Fruit fly (Drosophila melanogaster) whole organism, embryonic: ENCODE results near the gene Pka-C1.

Experiments used
- B-H2 ChIP-seq: fragments of 200-800 bp; sonication (Bioruptor generic); optimal IDR thresholded peaks from 2 replicates; lab custom pipeline; 2018; ENCODE audit warnings: missing biosample characterization, mild to moderate bottlenecking, missing genetic modification characterization
- CG10979 ChIP-seq: fragments of 200-800 bp; sonication (Bioruptor generic); optimal IDR thresholded peaks from 2 replicates; lab custom pipeline; 2018; ENCODE audit warnings: missing biosample characterization, mild to moderate bottlenecking, missing genetic modification characterization, moderate library complexity
- CG11504 ChIP-seq: fragments of 200-800 bp; sonication (Bioruptor generic); optimal IDR thresholded peaks from 3 replicates; lab custom pipeline; 2019; ENCODE audit warnings: missing biosample characterization, mild to moderate bottlenecking, missing genetic modification characterization, moderate library complexity
- CG12391 ChIP-seq: fragments of 200-800 bp; sonication (Bioruptor generic); optimal IDR thresholded peaks from 3 replicates; lab custom pipeline; 2018; ENCODE audit warnings: missing biosample characterization, mild to moderate bottlenecking, missing genetic modification characterization, moderate library complexity
- CG15269 ChIP-seq: fragments of 200-800 bp; sonication (Bioruptor generic); optimal IDR thresholded peaks from 2 replicates; lab custom pipeline; 2018; ENCODE audit warnings: missing biosample characterization, mild to moderate bottlenecking, missing genetic modification characterization, moderate library complexity
- CG15514 ChIP-seq: fragments of 200-800 bp; sonication (Bioruptor generic); optimal IDR thresholded peaks from 3 replicates; lab custom pipeline; 2017; ENCODE audit warnings: missing biosample characterization, missing genetic modification characterization, mild to moderate bottlenecking, moderate library complexity, missing genetic modification reagents
- CG2678 ChIP-seq: fragments of 200-800 bp; sonication (Bioruptor generic); optimal IDR thresholded peaks from 3 replicates; lab custom pipeline; 2019; ENCODE audit warnings: missing biosample characterization, mild to moderate bottlenecking, missing genetic modification characterization, moderate library complexity
- CG2712 ChIP-seq: fragments of 200-800 bp; optimal IDR thresholded peaks from 3 replicates; lab custom pipeline; 2019; ENCODE audit warnings: missing biosample characterization, mild to moderate bottlenecking, missing genetic modification characterization, moderate library complexity
- CG30403 ChIP-seq: fragments of 200-800 bp; sonication (Bioruptor generic); optimal IDR thresholded peaks from 3 replicates; lab custom pipeline; 2016; ENCODE audit warnings: missing biosample characterization, missing genetic modification characterization
- CG31441 ChIP-seq: fragments of 200-800 bp; sonication (Bioruptor generic); IDR thresholded peaks from 2 replicates; pipeline ENCODE4 v1.3.6; 2022; ENCODE audit warnings: missing biosample characterization, missing genetic modification characterization
- CG33557 ChIP-seq: fragments of 200-800 bp; sonication (Bioruptor generic); optimal IDR thresholded peaks from 2 replicates; lab custom pipeline; 2019; ENCODE audit warnings: missing biosample characterization, mild to moderate bottlenecking, missing genetic modification characterization, moderate library complexity
- CG4820 ChIP-seq: fragments of 200-800 bp; sonication (Bioruptor generic); optimal IDR thresholded peaks from 3 replicates; lab custom pipeline; 2016; ENCODE audit warnings: missing biosample characterization, missing genetic modification characterization
- CG6689 ChIP-seq: fragments of 200-800 bp; sonication (Bioruptor generic); IDR thresholded peaks from 2 replicates; pipeline ENCODE4 v1.3.6; 2022; ENCODE audit warnings: missing biosample characterization, missing genetic modification characterization
- CG6854 ChIP-seq: fragments of 200-800 bp; sonication (Bioruptor generic); optimal IDR thresholded peaks from 3 replicates; lab custom pipeline; 2017; ENCODE audit warnings: missing biosample characterization, mild to moderate bottlenecking, missing genetic modification characterization
- CG7357 ChIP-seq: fragments of 200-800 bp; sonication (Bioruptor generic); IDR thresholded peaks from 3 replicates; pipeline ENCODE4 v1.3.6; 2022; ENCODE audit warnings: missing biosample characterization, missing genetic modification characterization
- CG7372 ChIP-seq: fragments of 200-800 bp; sonication (Bioruptor generic); IDR thresholded peaks from 2 replicates; pipeline ENCODE4 v1.3.6; 2022; ENCODE audit warnings: missing biosample characterization, missing genetic modification characterization
- CG7556 ChIP-seq: fragments of 200-800 bp; sonication (Bioruptor generic); optimal IDR thresholded peaks from 2 replicates; lab custom pipeline; 2017; ENCODE audit warnings: missing biosample characterization, mild to moderate bottlenecking, missing genetic modification characterization
- CG7839 ChIP-seq: fragments of 200-800 bp; sonication (Bioruptor generic); optimal IDR thresholded peaks from 3 replicates; lab custom pipeline; 2018; ENCODE audit warnings: missing biosample characterization, mild to moderate bottlenecking, missing genetic modification characterization, moderate library complexity
- CTCF ChIP-seq: fragments of 200-800 bp; sonication (Bioruptor generic); optimal IDR thresholded peaks from 2 replicates; lab custom pipeline; 2017; ENCODE audit warnings: missing biosample characterization, mild to moderate bottlenecking, missing genetic modification characterization, moderate library complexity
- Dbx ChIP-seq: fragments of 200-800 bp; sonication (Bioruptor generic); IDR thresholded peaks from 3 replicates; pipeline ENCODE4 v1.3.6; 2022; ENCODE audit warnings: missing biosample characterization, missing genetic modification characterization
- Gsc ChIP-seq: fragments of 200-800 bp; sonication (Bioruptor generic); IDR thresholded peaks from 2 replicates; pipeline ENCODE4 v1.3.6; 2022; ENCODE audit warnings: missing biosample characterization, missing genetic modification characterization
- Hand ChIP-seq: fragments of 200-800 bp; sonication (Bioruptor generic); optimal IDR thresholded peaks from 2 replicates; lab custom pipeline; 2017; ENCODE audit warnings: mild to moderate bottlenecking, missing biosample characterization, missing genetic modification reagents, missing genetic modification characterization
- Hmr ChIP-seq: fragments of 200-800 bp; sonication (Bioruptor generic); optimal IDR thresholded peaks from 3 replicates; lab custom pipeline; 2017; ENCODE audit warnings: mild to moderate bottlenecking, missing biosample characterization, missing genetic modification reagents, missing genetic modification characterization
- Hr51 ChIP-seq, 2 experiments: fragments of 200-800 bp; sonication (Bioruptor generic); optimal IDR thresholded peaks; 2 replicates in 1 of 2; 3 replicates in 1 of 2; lab custom pipeline; 2016 to 2018; ENCODE audit warnings: missing biosample characterization in 2 of 2, missing genetic modification characterization in 2 of 2, mild to moderate bottlenecking in 1 of 2, moderate library complexity in 1 of 2
- Meics ChIP-seq: fragments of 200-800 bp; sonication (Bioruptor generic); optimal IDR thresholded peaks from 2 replicates; lab custom pipeline; 2017; ENCODE audit warnings: missing biosample characterization, mild to moderate bottlenecking, missing genetic modification characterization
- NFAT ChIP-seq: fragments of 200-800 bp; sonication (Bioruptor generic); IDR thresholded peaks from 2 replicates; pipeline ENCODE4 v1.3.6; 2022; ENCODE audit warnings: missing biosample characterization, missing genetic modification characterization
- Optix ChIP-seq: fragments of 200-800 bp; sonication (Bioruptor generic); IDR thresholded peaks from 3 replicates; pipeline ENCODE4 v1.3.6; 2022; ENCODE audit warnings: missing biosample characterization, missing genetic modification characterization
- Ptx1 ChIP-seq: fragments of 200-800 bp; sonication (Bioruptor generic); IDR thresholded peaks from 2 replicates; pipeline ENCODE4 v1.3.6; 2022; ENCODE audit warnings: missing biosample characterization, missing genetic modification characterization
- Taf1 ChIP-seq: fragments of 200-800 bp; sonication (Bioruptor generic); IDR thresholded peaks from 2 replicates; pipeline ENCODE4 v1.3.6; 2022; ENCODE audit warnings: missing biosample characterization, missing genetic modification characterization
- Tbp ChIP-seq: fragments of >200 bp; optimal IDR thresholded peaks from 2 replicates; lab custom pipeline; 2018; ENCODE audit warnings: missing biosample characterization, missing genetic modification characterization
- Xrp1 ChIP-seq: fragments of 200-800 bp; sonication (Bioruptor generic); IDR thresholded peaks from 2 replicates; pipeline ENCODE4 v1.3.6; 2022; ENCODE audit warnings: missing biosample characterization, missing genetic modification characterization
- ab ChIP-seq: fragments of 200-800 bp; sonication (Bioruptor generic); optimal IDR thresholded peaks from 2 replicates; lab custom pipeline; 2016; ENCODE audit warnings: missing biosample characterization, missing genetic modification characterization
- bcd ChIP-seq: fragments of 200-800 bp; sonication (Bioruptor generic); optimal IDR thresholded peaks from 2 replicates; lab custom pipeline; 2017; ENCODE audit warnings: missing biosample characterization, mild to moderate bottlenecking, missing genetic modification characterization
- chif ChIP-seq, 2 experiments: fragments of 200-800 bp; sonication (Bioruptor generic); optimal IDR thresholded peaks; 3 replicates each; lab custom pipeline; 2016; ENCODE audit warnings: missing biosample characterization in 2 of 2, missing genetic modification characterization in 2 of 2
- dmrt99B ChIP-seq: fragments of 200-800 bp; sonication (Bioruptor generic); optimal IDR thresholded peaks from 2 replicates; lab custom pipeline; 2018; ENCODE audit warnings: missing biosample characterization, mild to moderate bottlenecking, missing genetic modification characterization, moderate library complexity
- dysf ChIP-seq: fragments of 200-800 bp; sonication (Bioruptor generic); IDR thresholded peaks from 3 replicates; pipeline ENCODE4 v1.3.6; 2022; ENCODE audit warnings: missing biosample characterization, missing genetic modification characterization
- emc ChIP-seq: fragments of 200-800 bp; sonication (Bioruptor generic); optimal IDR thresholded peaks from 2 replicates; lab custom pipeline; 2016; ENCODE audit warnings: missing biosample characterization, missing genetic modification characterization
- eve ChIP-seq, 2 experiments: fragments of >200 bp; optimal IDR thresholded peaks; 2 replicates each; lab custom pipeline; 2017; ENCODE audit warnings: missing biosample characterization in 2 of 2, missing genetic modification characterization in 2 of 2
- grau ChIP-seq: fragments of 200-800 bp; optimal IDR thresholded peaks from 3 replicates; lab custom pipeline; 2019; ENCODE audit warnings: missing biosample characterization, mild to moderate bottlenecking, missing genetic modification characterization, moderate library complexity
- ham ChIP-seq: fragments of 200-800 bp; sonication (Bioruptor generic); IDR thresholded peaks from 2 replicates; pipeline ENCODE4 v1.3.6; 2022; ENCODE audit warnings: missing biosample characterization, missing genetic modification characterization
- mld ChIP-seq: fragments of 200-800 bp; sonication (Bioruptor generic); IDR thresholded peaks from 3 replicates; pipeline ENCODE4 v1.3.6; 2022; ENCODE audit warnings: missing biosample characterization, missing genetic modification characterization; ENCODE audit not compliant: partially characterized antibody
- onecut ChIP-seq: fragments of 200-800 bp; sonication (Bioruptor generic); IDR thresholded peaks from 2 replicates; pipeline ENCODE4 v1.3.6; 2022; ENCODE audit warnings: missing biosample characterization, missing genetic modification characterization
- peb ChIP-seq: fragments of 200-800 bp; sonication (Bioruptor generic); IDR thresholded peaks from 2 replicates; pipeline ENCODE4 v1.3.6; 2022; ENCODE audit warnings: missing biosample characterization, missing genetic modification characterization
- prd ChIP-seq, 3 experiments: fragments of >200 bp in 2 of 3; fragments of 200-800 bp in 1 of 3; sonication (Bioruptor generic) in 1 of 3; optimal IDR thresholded peaks in 2 of 3; IDR thresholded peaks in 1 of 3; 2 replicates in 2 of 3; 3 replicates in 1 of 3; pipeline versions ENCODE4 v1.3.6 to Lab custom; 2017 to 2022; ENCODE audit warnings: missing biosample characterization in 1 of 3, missing genetic modification characterization in 1 of 3
- sens-2 ChIP-seq: fragments of 200-800 bp; sonication (Bioruptor generic); IDR thresholded peaks from 2 replicates; pipeline ENCODE4 v1.3.6; 2022; ENCODE audit warnings: missing biosample characterization, missing genetic modification characterization
- sisA ChIP-seq: fragments of 200-800 bp; sonication (Bioruptor generic); IDR thresholded peaks from 2 replicates; pipeline ENCODE4 v1.3.6; 2022; ENCODE audit warnings: missing biosample characterization, missing genetic modification characterization
- sqz ChIP-seq: fragments of 200-800 bp; sonication (Bioruptor generic); optimal IDR thresholded peaks from 3 replicates; lab custom pipeline; 2018; ENCODE audit warnings: missing biosample characterization, mild to moderate bottlenecking, missing genetic modification characterization
- tio ChIP-seq: fragments of 200-800 bp; sonication (Bioruptor generic); optimal IDR thresholded peaks from 2 replicates; lab custom pipeline; 2017; ENCODE audit warnings: missing biosample characterization, missing genetic modification characterization, inconsistent platforms
- ttk ChIP-seq: fragments of 200-800 bp; sonication (Bioruptor generic); IDR thresholded peaks from 2 replicates; pipeline ENCODE4 v2.1.2; 2022; ENCODE audit warnings: missing biosample characterization, missing genetic modification characterization
- tx ChIP-seq: fragments of 200-800 bp; sonication (Bioruptor generic); optimal IDR thresholded peaks from 2 replicates; lab custom pipeline; 2016; ENCODE audit warnings: missing biosample characterization, missing genetic modification characterization
- vvl ChIP-seq: fragments of 200-800 bp; sonication (Bioruptor generic); IDR thresholded peaks from 2 replicates; pipeline ENCODE4 v1.3.6; 2022; ENCODE audit warnings: missing biosample characterization, missing genetic modification characterization

The Pka-C1 gene

dm6 chr2L:9737803-9738202, 38.7 kb upstream of the Pka-C1 start (continued):
- TF ChIP-seq Gsc (GFP tag; lab: Robert Waterston, UW) (no peak), CG15514 (peak; percentile 11), sqz (GFP tag; lab: Kevin White, UChicago) (no peak), Tbp (no peak), Optix (no peak), sisA (GFP tag; lab: Robert Waterston, UW) (no peak), CG2712 (tag; lab: Kevin White, UChicago) (peak; percentile 18), CG2678 (tag; lab: Kevin White, UChicago) (peak; percentile 37), CG12391 (tag; lab: Kevin White, UChicago) (peak; percentile 3), Xrp1 (GFP tag; lab: Robert Waterston, UW) (peak; percentile 7; the same call in 1 of the 2 replicates), emc (GFP tag; lab: Kevin White, UChicago) (no peak), dmrt99B (tag; lab: Kevin White, UChicago) (peak; percentile 45), CG4820 (GFP tag; lab: Kevin White, UChicago) (peak; percentile 11), dysf (GFP tag; lab: Robert Waterston, UW) (0 out of 3 replicates have a peak, but pooled peaks have one; percentile 17), onecut (GFP tag; lab: Robert Waterston, UW) (0 out of 2 replicates have a peak, but pooled peaks have one; percentile 11), mld (GFP tag; lab: Robert Waterston, UW) (no peak), CG7839 (peak; percentile 37), chif (GFP tag; optimal IDR thresholded peaks at IDR 0.05; lab: Kevin White, UChicago) (no peak), CTCF (GFP tag; lab: Kevin White, UChicago) (no peak), bcd (GFP tag; lab: Kevin White, UChicago) (peak; percentile 33), CG30403 (GFP tag; lab: Kevin White, UChicago) (peak; percentile 35), Hr51 (GFP tag; optimal IDR thresholded peaks at IDR 0.05; lab: Kevin White, UChicago) (peak in 1 of 2 experiments; percentile 49), eve (GFP tag; optimal IDR thresholded peaks at IDR 0.05; lab: Kevin White, UChicago) (no peak), CG31441 (GFP tag; lab: Robert Waterston, UW) (peak; percentile 45; the same call in 1 of the 2 replicates), CG15269 (peak; percentile 10), NFAT (GFP tag; lab: Robert Waterston, UW) (no peak), Taf1 (GFP tag; lab: Robert Waterston, UW) (no peak), ham (GFP tag; lab: Robert Waterston, UW) (no peak), Dbx (GFP tag; lab: Robert Waterston, UW) (0 out of 3 replicates have a peak, but pooled peaks have one; percentile 14), CG7556 (peak; percentile 14), Hand (GFP tag; lab: Kevin White, UChicago) (no peak), Hmr (GFP tag; lab: Kevin White, UChicago) (peak; percentile 8), CG6689 (no peak; the same call in 1 of the 2 replicates), CG10979 (tag; lab: Kevin White, UChicago) (peak; percentile 13), ab (GFP tag; lab: Kevin White, UChicago) (no peak), CG7357 (no peak), ttk (peak; percentile 31; the same call in 1 of the 2 replicates), prd (optimal IDR thresholded peaks at IDR 0.05; lab: Kevin White, UChicago) (no peak), prd (GFP tag; IDR thresholded peaks at IDR 0.05; lab: Robert Waterston, UW) (peak; percentile 13; the same call in 1 of the 3 replicates), CG33557 (GFP tag; lab: Kevin White, UChicago) (no peak), Meics (peak; percentile 17), grau (tag; lab: Kevin White, UChicago) (peak; percentile 27), CG6854 (GFP tag; lab: Kevin White, UChicago) (no peak), tx (no peak), tio (GFP tag; lab: Kevin White, UChicago) (peak; percentile 18), vvl (GFP tag; lab: Robert Waterston, UW) (no peak), B-H2 (no peak), sens-2 (GFP tag; lab: Robert Waterston, UW) (no peak), CG11504 (tag; lab: Kevin White, UChicago) (peak; percentile 59), Ptx1 (GFP tag; lab: Robert Waterston, UW) (no peak; the same call in 1 of the 2 replicates), peb (GFP tag; lab: Robert Waterston, UW) (no peak), CG7372 (GFP tag; lab: Robert Waterston, UW) (no peak)
